Fruit fly (Drosophila melanogaster) Kc167 (cell line): ENCODE results near the gene TwdlX.

Experiments
- Myc ChIP-seq: fragments of >200 bp; optimal IDR thresholded peaks from 2 replicates; lab custom pipeline; 2017; ENCODE audit warnings: missing external identifiers
- Sin3A ChIP-seq: fragments of >200 bp; optimal IDR thresholded peaks from 2 replicates; lab custom pipeline; 2018; ENCODE audit warnings: missing external identifiers
- h ChIP-seq: fragments of >200 bp; optimal IDR thresholded peaks from 3 replicates; lab custom pipeline; 2018; ENCODE audit warnings: missing external identifiers
- insv ChIP-seq: fragments of >200 bp; optimal IDR thresholded peaks from 3 replicates; lab custom pipeline; 2018; ENCODE audit warnings: missing external identifiers
- psq ChIP-seq: fragments of >200 bp; optimal IDR thresholded peaks from 2 replicates; lab custom pipeline; 2017; ENCODE audit warnings: missing external identifiers
- ttk ChIP-seq: sonication (Bioruptor generic); optimal IDR thresholded peaks from 2 replicates; lab custom pipeline; 2017; ENCODE audit warnings: missing external identifiers

Gene TwdlX

DNA sequence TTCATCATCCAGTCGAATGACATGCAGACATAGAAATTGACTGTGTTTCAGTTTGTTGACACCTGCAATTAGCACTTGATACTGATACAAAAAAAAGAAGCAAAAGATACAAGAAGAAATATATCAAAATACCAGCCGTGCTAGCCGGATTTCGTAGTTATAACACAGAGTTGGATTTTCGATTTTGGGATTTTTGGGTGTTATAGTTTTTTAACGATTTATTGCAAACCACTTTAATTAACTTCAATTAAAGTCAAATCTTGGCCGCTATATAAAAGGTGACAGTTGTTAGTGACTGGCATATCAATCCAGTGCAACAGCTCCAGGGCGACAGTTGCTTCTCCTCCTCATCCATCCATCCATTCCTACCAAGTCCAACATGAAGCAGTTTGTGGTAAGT, at the start of gene TwdlX:
TSS of gene TwdlX (plus strand) at position 301 of the 400 bp plus-strand sequence.
- TF ChIP-seq psq (no peak), h (lab: Kevin White, UChicago) (no peak)

DNA sequence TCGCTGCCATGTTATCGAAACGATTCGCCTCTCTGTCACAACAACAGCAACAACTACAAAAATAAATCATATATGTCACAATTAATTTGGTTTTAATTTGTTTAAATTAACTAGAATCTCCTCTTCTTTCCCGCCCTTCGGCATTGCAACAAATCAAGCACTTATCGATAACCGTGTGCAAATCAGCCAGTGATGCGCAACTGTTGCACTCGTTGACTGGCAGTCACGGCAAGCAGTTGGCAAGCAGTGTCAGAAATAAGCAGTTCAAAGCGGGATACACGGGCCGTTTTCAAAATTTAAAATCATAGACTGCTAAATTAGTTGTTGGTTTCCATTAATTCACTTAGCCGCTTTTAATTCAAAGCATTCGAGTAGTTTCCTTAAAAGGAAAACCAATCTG, 47.1 kb upstream of the TwdlX start, which contains the start of gene Axs:
TSS of gene Axs (minus strand) at position 131 of the 400 bp plus-strand sequence.
- TF ChIP-seq h (lab: Kevin White, UChicago) = no peak
- no peak for TF ChIP-seq psq
- no peak for TF ChIP-seq ttk (lab: Kevin White, UChicago)
- TF ChIP-seq Sin3A = no peak
- no peak for TF ChIP-seq Myc (lab: Kevin White, UChicago)
- TF ChIP-seq insv (lab: Kevin White, UChicago) = no peak

DNA sequence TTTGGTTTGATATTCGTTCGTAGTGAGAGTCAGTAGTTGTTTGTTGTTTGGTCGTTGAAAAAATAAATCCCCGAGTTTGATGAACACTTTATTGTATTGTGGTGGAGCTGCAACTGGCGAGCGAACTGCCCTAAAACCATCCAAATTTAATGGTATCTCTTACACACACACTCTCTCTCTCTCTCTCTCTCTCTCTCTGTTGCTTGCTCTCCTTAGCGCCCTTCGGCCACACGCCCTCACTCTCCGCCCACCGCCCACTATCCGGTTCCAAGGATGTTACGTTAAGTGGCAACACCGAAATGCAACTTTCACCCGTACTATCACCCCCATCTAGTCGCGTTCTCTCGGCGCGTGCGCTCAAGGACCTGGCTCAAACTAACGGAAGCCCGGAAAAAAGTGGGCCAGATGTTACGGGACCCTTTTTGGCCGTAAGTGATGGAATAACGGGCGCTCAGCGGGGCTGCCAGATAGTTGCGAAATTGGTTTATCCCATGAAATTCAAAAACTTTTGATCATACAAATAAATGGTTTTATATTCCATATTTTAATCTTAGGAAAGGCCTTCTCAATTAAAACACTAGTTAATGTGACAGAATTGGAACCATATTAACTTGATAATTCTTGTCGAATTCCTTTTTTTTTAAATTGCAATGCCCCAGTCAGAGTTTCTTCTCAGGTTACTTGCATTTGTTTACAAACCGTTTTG, 43.3 kb upstream of the TwdlX start:
- TF ChIP-seq insv (lab: Kevin White, UChicago) (no peak), ttk (lab: Kevin White, UChicago) (no peak), Myc (lab: Kevin White, UChicago) (no peak), psq (no peak), Sin3A (no peak), h (lab: Kevin White, UChicago) (no peak)

DNA sequence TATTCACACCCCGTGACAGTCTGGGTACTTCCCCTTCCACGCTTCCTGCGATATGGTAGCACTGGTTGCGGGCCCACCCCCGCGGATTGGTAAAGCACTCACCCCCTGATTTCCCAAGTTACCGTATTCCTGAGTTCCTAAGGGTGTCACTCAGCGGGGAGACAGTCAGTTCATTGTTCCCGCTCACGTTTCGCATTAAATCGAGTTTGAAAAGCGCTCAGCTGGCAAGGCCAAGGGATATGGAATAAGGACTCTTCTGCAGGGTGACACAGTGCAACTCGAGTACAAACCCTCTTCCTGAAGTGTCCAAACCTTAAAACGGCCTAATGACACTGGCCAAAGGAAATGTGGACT, 42.8 kb upstream of the TwdlX start:
- TF ChIP-seq psq (no peak), h (lab: Kevin White, UChicago) (no peak)

DNA sequence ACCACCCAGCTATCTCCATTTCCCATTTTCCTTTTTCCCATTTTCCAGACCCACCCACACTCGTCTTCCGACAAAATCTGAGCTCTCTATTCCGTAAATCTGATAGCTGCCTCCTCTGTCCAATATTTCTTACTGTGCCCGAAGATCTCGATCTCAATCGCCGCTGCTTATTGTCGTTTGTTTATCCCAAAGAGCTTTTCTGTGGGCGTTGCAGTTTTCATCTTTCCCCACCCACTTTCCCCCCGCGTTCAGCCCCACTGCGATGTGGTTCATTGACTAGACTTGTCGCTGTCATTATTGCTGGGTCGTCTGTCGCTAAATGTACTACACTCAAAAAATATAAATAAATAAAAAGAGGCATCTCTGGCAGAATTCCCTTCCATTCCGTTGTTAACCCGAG, 41.6 kb upstream of the TwdlX start:
- TF ChIP-seq ttk (lab: Kevin White, UChicago) (no peak), h (lab: Kevin White, UChicago) (no peak), insv (lab: Kevin White, UChicago) (no peak), Sin3A (no peak), Myc (lab: Kevin White, UChicago) (no peak), psq (no peak)

DNA sequence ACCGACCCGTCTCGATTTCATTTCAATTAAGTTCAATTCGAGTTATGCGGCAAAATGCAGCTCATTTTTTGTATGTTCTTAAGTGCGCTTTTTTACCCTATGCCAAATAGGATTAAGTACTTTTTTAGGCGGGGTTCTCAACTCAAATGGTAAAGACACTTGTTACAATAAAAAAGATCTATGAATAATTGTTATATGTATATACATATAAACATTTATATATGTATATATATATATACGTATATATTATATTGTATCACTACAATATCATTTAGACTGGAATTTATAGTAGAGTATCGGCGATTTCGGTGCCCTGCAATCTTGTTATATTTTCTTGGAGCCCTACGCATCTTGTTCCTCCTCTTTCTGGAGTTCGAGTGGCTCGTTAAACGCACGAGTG, 40.9 kb upstream of the TwdlX start:
- TF ChIP-seq insv (lab: Kevin White, UChicago) = no peak
- no peak for TF ChIP-seq Myc (lab: Kevin White, UChicago)
- TF ChIP-seq Sin3A = no peak
- TF ChIP-seq h (lab: Kevin White, UChicago) = no peak

DNA sequence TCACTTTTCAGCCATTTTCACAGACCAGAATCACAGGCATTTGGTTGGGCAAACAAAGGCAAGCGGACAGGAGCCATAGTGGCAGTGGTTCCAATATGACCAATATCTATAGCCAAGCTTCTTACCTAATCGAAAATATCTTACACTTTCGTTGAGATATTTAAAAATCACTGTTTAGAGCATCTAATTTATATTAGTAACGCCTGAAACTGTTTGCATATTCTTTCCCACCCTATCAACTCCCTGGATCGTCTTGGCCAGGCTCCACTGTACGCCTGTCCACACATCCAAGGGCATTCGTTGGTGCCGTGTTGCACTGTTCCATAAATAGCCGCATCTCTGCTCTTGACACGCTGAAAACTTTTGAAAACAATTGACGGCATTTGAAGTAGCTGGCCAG, 40.4 kb upstream of the TwdlX start:
- TF ChIP-seq Sin3A = no peak
- TF ChIP-seq h (lab: Kevin White, UChicago) = no peak
- no peak for TF ChIP-seq insv (lab: Kevin White, UChicago)
- TF ChIP-seq Myc (lab: Kevin White, UChicago) = no peak
- no peak for TF ChIP-seq ttk (lab: Kevin White, UChicago)
- TF ChIP-seq psq = no peak

DNA sequence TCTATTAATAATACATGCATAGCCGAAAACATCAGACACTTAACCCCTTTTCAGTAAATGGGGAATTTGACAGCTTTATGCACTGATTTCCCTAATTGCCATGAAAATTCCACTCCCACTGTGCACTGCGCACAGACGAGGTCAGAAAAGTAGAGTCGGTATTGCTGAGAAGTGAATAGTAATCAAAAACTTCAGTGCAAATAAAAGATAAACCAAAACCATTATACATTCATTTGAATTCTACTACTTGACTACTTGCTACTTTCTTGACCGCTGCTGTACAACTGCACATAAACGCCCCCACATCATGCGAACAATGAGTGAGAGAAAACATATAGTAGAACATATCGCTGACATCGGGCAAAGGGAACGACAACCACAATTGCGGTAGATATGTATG, 39.5 kb upstream of the TwdlX start:
- TF ChIP-seq Sin3A = no peak
- no peak for TF ChIP-seq Myc (lab: Kevin White, UChicago)
- no peak for TF ChIP-seq insv (lab: Kevin White, UChicago)
- TF ChIP-seq ttk (lab: Kevin White, UChicago) = no peak
- no peak for TF ChIP-seq psq
- no peak for TF ChIP-seq h (lab: Kevin White, UChicago)

DNA sequence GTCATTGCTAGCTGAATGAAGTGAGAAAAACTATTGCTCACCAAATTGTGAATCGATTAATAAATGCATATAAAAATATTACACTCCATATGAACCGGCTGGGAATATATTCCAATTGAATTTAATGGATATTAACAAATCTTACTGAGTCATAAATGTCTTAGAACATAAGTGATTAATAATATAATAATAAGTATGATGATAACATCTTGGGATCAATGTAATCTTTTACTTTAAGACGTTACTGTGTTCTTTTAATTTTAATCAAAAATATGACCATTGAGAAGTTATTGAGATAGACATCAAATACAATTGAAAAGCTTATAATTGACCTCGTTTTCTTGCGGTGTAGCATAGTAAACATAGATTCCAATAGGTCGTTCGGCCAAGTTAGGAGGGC, 38.6 kb upstream of the TwdlX start:
- no peak for TF ChIP-seq ttk (lab: Kevin White, UChicago)
- no peak for TF ChIP-seq h (lab: Kevin White, UChicago)
- no peak for TF ChIP-seq psq
- no peak for TF ChIP-seq Myc (lab: Kevin White, UChicago)
- TF ChIP-seq insv (lab: Kevin White, UChicago) = no peak
- TF ChIP-seq Sin3A = no peak

DNA sequence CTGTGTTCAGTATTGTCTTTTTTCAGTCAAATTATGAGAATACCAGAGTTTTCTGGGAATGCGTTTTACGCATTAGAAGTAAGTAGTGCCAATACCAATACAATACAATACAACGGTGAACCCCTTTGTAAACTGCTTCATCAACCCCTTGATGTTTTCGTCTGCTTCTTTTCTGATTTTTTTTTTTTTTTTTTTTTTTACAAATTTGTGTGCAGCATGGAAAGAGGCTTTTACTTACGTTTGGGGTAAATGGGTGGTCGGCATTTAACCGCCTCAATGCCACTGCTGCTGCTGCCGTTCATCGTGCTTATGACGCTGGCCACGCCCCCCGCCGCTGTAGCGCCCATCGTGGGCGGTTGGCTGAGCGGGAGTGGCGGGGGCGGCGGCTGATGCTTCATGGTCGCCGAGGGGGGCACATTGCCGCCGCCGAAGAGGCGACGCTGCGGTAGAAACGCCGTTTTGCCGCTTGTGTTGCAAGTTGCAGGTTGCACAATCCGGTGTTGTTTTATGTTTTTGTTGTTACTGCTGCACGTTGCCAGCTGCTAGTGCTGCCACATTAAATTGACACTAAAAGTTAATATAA, 37.0 kb upstream of the TwdlX start:
- TF ChIP-seq ttk (lab: Kevin White, UChicago) (no peak), Sin3A (no peak), Myc (lab: Kevin White, UChicago) (no peak), insv (lab: Kevin White, UChicago) (no peak), h (lab: Kevin White, UChicago) (no peak), psq (no peak)

DNA sequence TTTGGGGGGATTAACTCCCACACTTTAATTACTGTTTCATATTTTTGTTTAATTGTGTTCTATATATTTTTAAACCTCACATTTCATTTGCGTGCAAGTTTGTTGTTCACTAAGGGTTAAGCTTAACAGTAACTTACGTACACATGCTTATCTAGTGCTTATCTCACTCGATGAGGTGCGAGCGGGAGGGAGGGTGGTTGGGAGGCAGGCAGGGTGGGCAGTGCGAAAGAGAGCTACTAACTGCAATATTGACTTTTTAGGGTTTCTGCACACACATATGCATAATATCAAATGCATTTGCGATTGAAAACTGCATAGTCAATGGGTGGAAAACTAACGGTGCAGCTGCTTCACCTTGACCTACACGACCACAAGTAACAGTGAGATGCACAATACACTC, 36.4 kb upstream of the TwdlX start:
- TF ChIP-seq h (lab: Kevin White, UChicago) = no peak
- no peak for TF ChIP-seq ttk (lab: Kevin White, UChicago)
- TF ChIP-seq insv (lab: Kevin White, UChicago) = no peak
- TF ChIP-seq Sin3A = no peak
- TF ChIP-seq Myc (lab: Kevin White, UChicago) = no peak
- no peak for TF ChIP-seq psq

DNA sequence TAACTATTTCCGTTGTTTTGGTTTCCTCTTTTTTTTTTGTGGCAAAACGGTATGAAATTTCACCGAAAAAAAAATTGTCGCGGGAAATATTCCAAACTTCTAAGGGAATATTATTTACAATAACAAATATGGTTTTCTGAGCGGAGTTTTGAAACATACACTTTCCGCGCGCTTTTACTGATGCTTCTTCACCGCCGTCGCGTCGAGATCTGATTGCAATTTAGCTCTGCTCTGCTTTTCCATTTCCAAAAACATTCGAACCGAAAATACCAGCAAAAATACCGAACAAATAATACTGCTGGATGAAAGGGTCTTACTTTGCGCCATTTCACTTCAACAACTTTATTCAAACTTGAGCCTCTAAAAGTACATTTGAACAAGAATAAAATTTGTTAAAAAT, 35.9 kb upstream of the TwdlX start, which contains the start of gene Septin4:
TSS of gene Septin4 (minus strand) at position 215 of the 400 bp plus-strand sequence.
- TF ChIP-seq insv (lab: Kevin White, UChicago) (no peak), Sin3A (no peak), psq (no peak), h (lab: Kevin White, UChicago) (no peak)

DNA sequence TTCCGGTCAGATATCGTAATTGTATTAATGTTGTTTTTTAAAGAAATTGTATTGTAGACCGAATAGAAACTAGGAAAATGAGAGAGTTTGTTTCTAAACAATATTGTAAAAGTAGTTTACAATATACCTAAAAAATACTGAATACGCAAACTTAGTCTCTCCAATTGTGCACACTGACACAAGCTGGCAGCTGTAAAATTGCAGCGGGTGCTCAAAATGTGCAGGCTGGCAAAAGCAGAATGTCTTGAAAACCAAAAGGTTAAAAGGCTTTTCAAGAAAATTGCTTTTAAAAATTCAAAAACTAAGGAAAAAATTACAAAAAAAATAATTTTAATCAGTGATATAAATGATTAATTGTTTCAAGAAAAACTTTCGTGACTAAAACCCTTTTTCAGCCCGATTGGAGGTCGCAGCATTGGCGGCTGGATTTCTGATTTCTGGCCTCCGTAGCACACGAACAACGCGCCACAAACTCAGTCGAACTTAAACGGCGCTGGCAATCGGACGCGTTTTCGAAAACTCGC, 35.2 kb upstream of the TwdlX start, which contains the start of gene CG4678:
TSS of gene CG4678 (plus strand) at position 474 of the 524 bp plus-strand sequence.
- TF ChIP-seq Myc (lab: Kevin White, UChicago) (no peak), h (lab: Kevin White, UChicago) (no peak), insv (lab: Kevin White, UChicago) (no peak), ttk (lab: Kevin White, UChicago) (no peak), psq (no peak), Sin3A (no peak)
